Fruit fly (Drosophila melanogaster): ENCODE measurements around the gene CG14316.

Gene CG14316

dm6 chr3R:18199177-18199884 lies 47.4 kb downstream of the CG14316 start, which contains the start of the genes Ssdp and CG7985:
Gene Ssdp (minus strand): TSS chr3R:18199595.
Gene CG7985 (plus strand): TSS chr3R:18199857.
- TF ChIP-seq Eip78C (GFP tag) = no peak
- no peak for TF ChIP-seq acj6 (GFP tag; optimal IDR thresholded peaks at IDR 0.05)
- no peak for TF ChIP-seq topi (GFP tag; optimal IDR thresholded peaks at IDR 0.05)
- no peak for TF ChIP-seq eg (GFP tag; IDR thresholded peaks at IDR 0.05)
- no peak for TF ChIP-seq CG6276 (GFP tag; optimal IDR thresholded peaks at IDR 0.05)
- no peak for TF ChIP-seq CG16779 (tag; optimal IDR thresholded peaks at IDR 0.05)
- TF ChIP-seq Smox (GFP tag; optimal IDR thresholded peaks at IDR 0.05) = peak; percentile 11
- TF ChIP-seq CG31627 (GFP tag; optimal IDR thresholded peaks at IDR 0.05) = no peak
- TF ChIP-seq Eip75B (GFP tag; optimal IDR thresholded peaks at IDR 0.05) = no peak
- TF ChIP-seq OdsH (GFP tag; optimal IDR thresholded peaks at IDR 0.05) = no peak
- no peak for TF ChIP-seq cyc (GFP tag; optimal IDR thresholded peaks at IDR 0.05)
- no peak for TF ChIP-seq dsx (GFP tag; optimal IDR thresholded peaks at IDR 0.05; ENCODE audit: poor library complexity, severe bottlenecking)
- no peak for TF ChIP-seq CG10669 (GFP tag; optimal IDR thresholded peaks at IDR 0.05)
- TF ChIP-seq Sox15 (GFP tag; optimal IDR thresholded peaks at IDR 0.05) = no peak
- TF ChIP-seq salr (GFP tag; optimal IDR thresholded peaks at IDR 0.05) = no peak
- TF ChIP-seq Blimp-1 (GFP tag; optimal IDR thresholded peaks at IDR 0.05) = no peak
- TF ChIP-seq Sox14 (GFP tag; optimal IDR thresholded peaks at IDR 0.05) = no peak
- no peak for TF ChIP-seq CG34406 (GFP tag; optimal IDR thresholded peaks at IDR 0.05)
- TF ChIP-seq Hr38 (GFP tag; optimal IDR thresholded peaks at IDR 0.05) = no peak
- peak; percentile 11 for TF ChIP-seq Met (GFP tag; optimal IDR thresholded peaks at IDR 0.05)
- no peak for TF ChIP-seq fd59A (GFP tag; optimal IDR thresholded peaks at IDR 0.05)
- no peak for TF ChIP-seq CG8319 (GFP tag; optimal IDR thresholded peaks at IDR 0.05)
- TF ChIP-seq pdm3 (GFP tag; optimal IDR thresholded peaks at IDR 0.05) = peak; percentile 23
- TF ChIP-seq CG6854 (GFP tag; optimal IDR thresholded peaks at IDR 0.05) = peak; percentile 14
- no peak for TF ChIP-seq CG1621 (tag; optimal IDR thresholded peaks at IDR 0.05)
- no peak for TF ChIP-seq CG9139 (GFP tag; optimal IDR thresholded peaks at IDR 0.05)
- TF ChIP-seq CG11902 (GFP tag; optimal IDR thresholded peaks at IDR 0.05) = no peak
- TF ChIP-seq esn (GFP tag; optimal IDR thresholded peaks at IDR 0.05) = no peak
- no peak for TF ChIP-seq Ets96B (tag; optimal IDR thresholded peaks at IDR 0.05)
- no peak for TF ChIP-seq CG10631 (GFP tag; optimal IDR thresholded peaks at IDR 0.05)
- TF ChIP-seq CG11762 (GFP tag; optimal IDR thresholded peaks at IDR 0.05; ENCODE audit: insufficient read depth) = no peak
- no peak for TF ChIP-seq Ets21C (GFP tag; optimal IDR thresholded peaks at IDR 0.05)
- no peak for TF ChIP-seq Eip93F (GFP tag; optimal IDR thresholded peaks at IDR 0.05)
- TF ChIP-seq CG6808 (GFP tag; optimal IDR thresholded peaks at IDR 0.05) = no peak
- TF ChIP-seq spab (GFP tag; optimal IDR thresholded peaks at IDR 0.05) = no peak
- no peak for TF ChIP-seq lz (GFP tag; optimal IDR thresholded peaks at IDR 0.05)

dm6 chr3R:18199885-18200249 lies 47.9 kb downstream of the CG14316 start:
- no peak for TF ChIP-seq achi (GFP tag; optimal IDR thresholded peaks at IDR 0.05)
- no peak for TF ChIP-seq eg (GFP tag; IDR thresholded peaks at IDR 0.05)
- TF ChIP-seq dsx (GFP tag; optimal IDR thresholded peaks at IDR 0.05; ENCODE audit: poor library complexity, severe bottlenecking) = peak; percentile 89
- TF ChIP-seq CG4318 (GFP tag; optimal IDR thresholded peaks at IDR 0.05) = no peak
